Fruit fly (Drosophila melanogaster): Measurements from ENCODE around the gene CG3062.

The CG3062 gene

dm6 chrX:4592258-4592657 lies 52.4 kb downstream of the CG3062 start:
- TF ChIP-seq CG8944 (GFP tag; optimal IDR thresholded peaks at IDR 0.05) (no peak), ken (GFP tag; IDR thresholded peaks at IDR 0.05) (no peak), emc (GFP tag; optimal IDR thresholded peaks at IDR 0.05) (no peak), CG32772 (GFP tag; IDR thresholded peaks at IDR 0.05) (no peak), ara (GFP tag; IDR thresholded peaks at IDR 0.05) (no peak), crol (GFP tag; IDR thresholded peaks at IDR 0.05) (0 out of 2 replicates have a peak, but pooled peaks have one; percentile 30), cg (GFP tag; optimal IDR thresholded peaks at IDR 0.05) (peak; percentile 31), CG1602 (GFP tag; optimal IDR thresholded peaks at IDR 0.05) (no peak), caup (GFP tag; optimal IDR thresholded peaks at IDR 0.05; ENCODE audit: severe bottlenecking) (no peak)

All from whole organism, embryonic.